Fruit fly (Drosophila melanogaster): ENCODE data around the gene sdk.

dm6 chrX:694776-695175, 8.1 kb downstream of the sdk start:
- no peak for TF ChIP-seq CG11294 (GFP tag; IDR thresholded peaks at IDR 0.05)
- no peak for TF ChIP-seq svp (GFP tag)
- no peak for TF ChIP-seq dac (GFP tag; optimal IDR thresholded peaks at IDR 0.05)

Data from whole organism, prepupa.